Fruit fly (Drosophila melanogaster) whole organism, embryonic: Measurements from ENCODE around the gene CG6153.

Source experiments
- BEAF-32 ChIP-seq: fragments of 200-800 bp; sonication (Bioruptor generic); optimal IDR thresholded peaks from 3 replicates; lab custom pipeline; 2017; ENCODE audit warnings: missing biosample characterization, missing genetic modification characterization, mild to moderate bottlenecking, moderate library complexity, missing genetic modification reagents
- BtbVII ChIP-seq: fragments of 200-800 bp; sonication (Bioruptor generic); optimal IDR thresholded peaks from 3 replicates; lab custom pipeline; 2017; ENCODE audit warnings: missing biosample characterization, mild to moderate bottlenecking, missing genetic modification characterization
- CG10462 ChIP-seq: fragments of 200-800 bp; sonication (Bioruptor generic); optimal IDR thresholded peaks from 2 replicates; lab custom pipeline; 2016; ENCODE audit warnings: missing biosample characterization, missing genetic modification characterization
- CG10959 ChIP-seq: fragments of 200-800 bp; sonication (Bioruptor generic); IDR thresholded peaks from 2 replicates; pipeline ENCODE4 v1.3.6; 2022; ENCODE audit warnings: missing biosample characterization, missing genetic modification characterization
- CG12659 ChIP-seq: fragments of 200-800 bp; sonication (Bioruptor generic); optimal IDR thresholded peaks from 3 replicates; lab custom pipeline; 2017; ENCODE audit warnings: mild to moderate bottlenecking, missing biosample characterization, missing genetic modification reagents, missing genetic modification characterization
- CG13287 ChIP-seq: fragments of 200-800 bp; sonication (Bioruptor generic); IDR thresholded peaks from 2 replicates; pipeline ENCODE4 v1.3.6; 2022; ENCODE audit warnings: missing biosample characterization, missing genetic modification characterization; ENCODE audit not compliant: partially characterized antibody
- CG15601 ChIP-seq: fragments of 200-800 bp; sonication (Bioruptor generic); optimal IDR thresholded peaks from 3 replicates; lab custom pipeline; 2019; ENCODE audit warnings: missing biosample characterization, mild to moderate bottlenecking, missing genetic modification characterization, moderate library complexity
- CG17186 ChIP-seq: fragments of 200-800 bp; sonication (Bioruptor generic); optimal IDR thresholded peaks from 3 replicates; lab custom pipeline; 2017; ENCODE audit warnings: missing biosample characterization, missing genetic modification reagents, missing genetic modification characterization
- CG17359 ChIP-seq: fragments of 200-800 bp; sonication (Bioruptor generic); optimal IDR thresholded peaks from 3 replicates; lab custom pipeline; 2018; ENCODE audit warnings: missing biosample characterization, mild to moderate bottlenecking, missing genetic modification characterization, moderate library complexity
- CG17829 ChIP-seq: fragments of 200-800 bp; optimal IDR thresholded peaks from 2 replicates; lab custom pipeline; 2019; ENCODE audit warnings: missing biosample characterization, mild to moderate bottlenecking, missing genetic modification characterization, moderate library complexity
- CG2712 ChIP-seq: fragments of 200-800 bp; optimal IDR thresholded peaks from 3 replicates; lab custom pipeline; 2019; ENCODE audit warnings: missing biosample characterization, mild to moderate bottlenecking, missing genetic modification characterization, moderate library complexity
- CG30403 ChIP-seq: fragments of 200-800 bp; sonication (Bioruptor generic); optimal IDR thresholded peaks from 3 replicates; lab custom pipeline; 2016; ENCODE audit warnings: missing biosample characterization, missing genetic modification characterization
- CG3281 ChIP-seq: fragments of 200-800 bp; sonication (Bioruptor generic); optimal IDR thresholded peaks from 3 replicates; lab custom pipeline; 2017; ENCODE audit warnings: missing biosample characterization, mild to moderate bottlenecking, missing genetic modification characterization
- CG34422 ChIP-seq: fragments of 200-800 bp; sonication (Bioruptor generic); IDR thresholded peaks from 3 replicates; pipeline ENCODE4 v1.3.6; 2022; ENCODE audit warnings: missing biosample characterization, missing genetic modification characterization
- CG3838 ChIP-seq: fragments of 200-800 bp; sonication (Bioruptor generic); optimal IDR thresholded peaks from 3 replicates; lab custom pipeline; 2016; ENCODE audit warnings: missing biosample characterization, missing genetic modification characterization
- CG4617 ChIP-seq: fragments of 200-800 bp; sonication (Bioruptor generic); optimal IDR thresholded peaks from 3 replicates; lab custom pipeline; 2016; ENCODE audit warnings: missing biosample characterization, missing genetic modification characterization, borderline replicate concordance
- CG4730 ChIP-seq: fragments of 200-800 bp; sonication (Bioruptor generic); IDR thresholded peaks from 2 replicates; pipeline ENCODE4 v1.3.6; 2022; ENCODE audit warnings: missing biosample characterization, missing genetic modification characterization
- CG6689 ChIP-seq: fragments of 200-800 bp; sonication (Bioruptor generic); IDR thresholded peaks from 2 replicates; pipeline ENCODE4 v1.3.6; 2022; ENCODE audit warnings: missing biosample characterization, missing genetic modification characterization
- CG7987 ChIP-seq: fragments of 200-800 bp; sonication (Bioruptor generic); optimal IDR thresholded peaks from 2 replicates; lab custom pipeline; 2018; ENCODE audit warnings: missing biosample characterization, mild to moderate bottlenecking, missing genetic modification characterization, moderate library complexity
- CG8478 ChIP-seq: fragments of >200 bp; optimal IDR thresholded peaks from 2 replicates; lab custom pipeline; 2018
- Chrac-16 ChIP-seq: fragments of 200-800 bp; sonication (Bioruptor generic); optimal IDR thresholded peaks from 3 replicates; lab custom pipeline; 2016; ENCODE audit warnings: missing biosample characterization, missing genetic modification characterization
- Dek ChIP-seq: fragments of 200-800 bp; sonication (Bioruptor generic); optimal IDR thresholded peaks from 3 replicates; lab custom pipeline; 2019; ENCODE audit warnings: missing biosample characterization, mild to moderate bottlenecking, missing genetic modification characterization, moderate library complexity
- Dip3 ChIP-seq: fragments of 200-800 bp; sonication (Bioruptor generic); optimal IDR thresholded peaks from 3 replicates; lab custom pipeline; 2016; ENCODE audit warnings: missing biosample characterization, missing genetic modification characterization
- Dll ChIP-seq: fragments of 200-800 bp; sonication (Bioruptor generic); IDR thresholded peaks from 4 replicates; pipeline ENCODE4 v1.3.6; 2022; ENCODE audit warnings: missing biosample characterization, missing genetic modification characterization; ENCODE audit not compliant: partially characterized antibody
- Ets97D ChIP-seq: fragments of 200-800 bp; sonication (Bioruptor generic); optimal IDR thresholded peaks from 3 replicates; lab custom pipeline; 2016; ENCODE audit warnings: missing biosample characterization, missing genetic modification characterization
- Hand ChIP-seq: fragments of 200-800 bp; sonication (Bioruptor generic); optimal IDR thresholded peaks from 2 replicates; lab custom pipeline; 2017; ENCODE audit warnings: mild to moderate bottlenecking, missing biosample characterization, missing genetic modification reagents, missing genetic modification characterization
- HmgZ ChIP-seq: fragments of 200-800 bp; sonication (Bioruptor generic); optimal IDR thresholded peaks from 2 replicates; lab custom pipeline; 2018; ENCODE audit warnings: missing biosample characterization, mild to moderate bottlenecking, missing genetic modification characterization
- Hr3 ChIP-seq: fragments of 200-800 bp; sonication (Bioruptor generic); optimal IDR thresholded peaks from 3 replicates; lab custom pipeline; 2016; ENCODE audit warnings: missing biosample characterization, missing genetic modification characterization
- MBD-R2 ChIP-seq: fragments of 200-800 bp; sonication (Bioruptor generic); IDR thresholded peaks from 2 replicates; pipeline ENCODE4 v1.3.6; 2022; ENCODE audit warnings: missing biosample characterization, missing genetic modification characterization
- MESR4 ChIP-seq: fragments of 200-800 bp; sonication (Bioruptor generic); optimal IDR thresholded peaks from 2 replicates; lab custom pipeline; 2018; ENCODE audit warnings: missing biosample characterization, mild to moderate bottlenecking, missing genetic modification characterization, moderate library complexity
- Nf-YC ChIP-seq: fragments of 200-800 bp; optimal IDR thresholded peaks from 3 replicates; lab custom pipeline; 2019; ENCODE audit warnings: missing biosample characterization, mild to moderate bottlenecking, missing genetic modification characterization, moderate library complexity
- NfI ChIP-seq: fragments of 200-800 bp; sonication (Bioruptor generic); optimal IDR thresholded peaks from 3 replicates; lab custom pipeline; 2018; ENCODE audit warnings: missing biosample characterization, mild to moderate bottlenecking, missing genetic modification characterization, moderate library complexity
- Poxn ChIP-seq: fragments of 200-800 bp; sonication (Bioruptor generic); IDR thresholded peaks from 2 replicates; pipeline ENCODE4 v1.3.6; 2022; ENCODE audit warnings: missing biosample characterization, missing genetic modification characterization
- Sin3A ChIP-seq: fragments of >200 bp; optimal IDR thresholded peaks from 2 replicates; lab custom pipeline; 2018
- crol ChIP-seq: fragments of 200-800 bp; sonication (Bioruptor generic); IDR thresholded peaks from 2 replicates; pipeline ENCODE4 v1.3.6; 2022; ENCODE audit warnings: missing biosample characterization, missing genetic modification characterization
- fd64A ChIP-seq: fragments of 200-800 bp; sonication (Bioruptor generic); optimal IDR thresholded peaks from 3 replicates; lab custom pipeline; 2018; ENCODE audit warnings: missing biosample characterization, mild to moderate bottlenecking, missing genetic modification characterization
- fd96Cb ChIP-seq: fragments of 200-800 bp; sonication (Bioruptor generic); optimal IDR thresholded peaks from 2 replicates; lab custom pipeline; 2018; ENCODE audit warnings: missing biosample characterization, mild to moderate bottlenecking, missing genetic modification characterization, moderate library complexity
- gfzf ChIP-seq: fragments of 200-800 bp; sonication (Bioruptor generic); optimal IDR thresholded peaks from 2 replicates; lab custom pipeline; 2016; ENCODE audit warnings: missing biosample characterization, mild to moderate bottlenecking, missing genetic modification characterization, moderate library complexity
- grn ChIP-seq: fragments of 200-800 bp; sonication (Bioruptor generic); optimal IDR thresholded peaks from 3 replicates; lab custom pipeline; 2017; ENCODE audit warnings: missing biosample characterization, missing genetic modification characterization
- knrl ChIP-seq: fragments of 200-800 bp; sonication (Bioruptor generic); IDR thresholded peaks from 3 replicates; pipeline ENCODE4 v1.3.6; 2022; ENCODE audit warnings: missing biosample characterization, missing genetic modification characterization; ENCODE audit not compliant: partially characterized antibody
- lilli ChIP-seq: fragments of 200-800 bp; sonication (Bioruptor generic); optimal IDR thresholded peaks from 3 replicates; lab custom pipeline; 2016; ENCODE audit warnings: missing biosample characterization, missing genetic modification characterization
- luna ChIP-seq: fragments of 200-800 bp; sonication (Bioruptor generic); optimal IDR thresholded peaks from 2 replicates; lab custom pipeline; 2016; ENCODE audit warnings: missing biosample characterization, missing genetic modification characterization
- mam ChIP-seq: fragments of 200-800 bp; sonication (Bioruptor generic); optimal IDR thresholded peaks from 3 replicates; lab custom pipeline; 2016; ENCODE audit warnings: missing biosample characterization, missing genetic modification characterization
- mld ChIP-seq: fragments of 200-800 bp; sonication (Bioruptor generic); IDR thresholded peaks from 3 replicates; pipeline ENCODE4 v1.3.6; 2022; ENCODE audit warnings: missing biosample characterization, missing genetic modification characterization; ENCODE audit not compliant: partially characterized antibody
- nom ChIP-seq: fragments of 200-800 bp; sonication (Bioruptor generic); optimal IDR thresholded peaks from 2 replicates; lab custom pipeline; 2017; ENCODE audit warnings: missing biosample characterization, missing genetic modification characterization, mild to moderate bottlenecking, moderate library complexity, missing genetic modification reagents
- onecut ChIP-seq: fragments of 200-800 bp; sonication (Bioruptor generic); IDR thresholded peaks from 2 replicates; pipeline ENCODE4 v1.3.6; 2022; ENCODE audit warnings: missing biosample characterization, missing genetic modification characterization
- phol ChIP-seq: fragments of 200-800 bp; sonication (Bioruptor generic); optimal IDR thresholded peaks from 3 replicates; lab custom pipeline; 2018; ENCODE audit warnings: missing biosample characterization, mild to moderate bottlenecking, missing genetic modification characterization, moderate library complexity
- row ChIP-seq: fragments of 200-800 bp; sonication (Bioruptor generic); IDR thresholded peaks from 3 replicates; pipeline ENCODE4 v1.3.6; 2022; ENCODE audit warnings: missing biosample characterization, missing genetic modification characterization
- stwl ChIP-seq: fragments of 200-800 bp; sonication (Bioruptor generic); optimal IDR thresholded peaks from 3 replicates; lab custom pipeline; 2018; ENCODE audit warnings: missing biosample characterization, mild to moderate bottlenecking, missing genetic modification characterization, moderate library complexity
- vvl ChIP-seq: fragments of 200-800 bp; sonication (Bioruptor generic); IDR thresholded peaks from 2 replicates; pipeline ENCODE4 v1.3.6; 2022; ENCODE audit warnings: missing biosample characterization, missing genetic modification characterization
- zen ChIP-seq: fragments of 200-800 bp; sonication (Bioruptor generic); optimal IDR thresholded peaks from 3 replicates; lab custom pipeline; 2018; ENCODE audit warnings: missing biosample characterization, mild to moderate bottlenecking, missing genetic modification characterization, moderate library complexity

The CG6153 gene

dm6 chr2L:12712255-12712654 lies 19.5 kb downstream of the CG6153 start:
- TF ChIP-seq lilli (GFP tag; lab: Kevin White, UChicago) (peak; percentile 27), luna (GFP tag; lab: Kevin White, UChicago) (no peak), HmgZ (tag; lab: Kevin White, UChicago) (peak; percentile 26), fd96Cb (tag; lab: Kevin White, UChicago) (no peak), CG6689 (GFP tag; lab: Robert Waterston, UW) (no peak), Chrac-16 (GFP tag; lab: Kevin White, UChicago) (peak; percentile 2), CG13287 (peak; percentile 30; the same call in 1 of the 2 replicates), Dip3 (GFP tag; lab: Kevin White, UChicago) (no peak), row (GFP tag; lab: Robert Waterston, UW) (peak; percentile 40; the same call in 1 of the 3 replicates), Sin3A (peak; percentile 33), NfI (peak; percentile 3), gfzf (GFP tag; lab: Kevin White, UChicago) (peak; percentile 68), Nf-YC (tag; lab: Kevin White, UChicago) (no peak), CG17359 (no peak), nom (GFP tag; lab: Kevin White, UChicago) (no peak), Ets97D (GFP tag; lab: Kevin White, UChicago) (peak; percentile 26), Poxn (GFP tag; lab: Robert Waterston, UW) (no peak), Dll (GFP tag; lab: Robert Waterston, UW) (0 out of 4 replicates have a peak, but pooled peaks have one; percentile 48), fd64A (GFP tag; lab: Kevin White, UChicago) (no peak), onecut (GFP tag; lab: Robert Waterston, UW) (no peak), CG34422 (GFP tag; lab: Robert Waterston, UW) (peak; percentile 61; the same call in 1 of the 3 replicates), zen (peak; percentile 10), CG3838 (no peak), MESR4 (GFP tag; lab: Kevin White, UChicago) (peak; percentile 83), CG10462 (GFP tag; lab: Kevin White, UChicago) (no peak), CG30403 (GFP tag; lab: Kevin White, UChicago) (peak; percentile 9), phol (peak; percentile 52), CG12659 (GFP tag; lab: Kevin White, UChicago) (peak; percentile 54), vvl (GFP tag; lab: Robert Waterston, UW) (peak; percentile 47), MBD-R2 (GFP tag; lab: Robert Waterston, UW) (peak; percentile 84), CG8478 (lab: Kevin White, UChicago) (no peak), Hr3 (GFP tag; lab: Kevin White, UChicago) (no peak), CG2712 (tag; lab: Kevin White, UChicago) (peak; percentile 48), BEAF-32 (GFP tag; lab: Kevin White, UChicago) (peak; percentile 33), Hand (GFP tag; lab: Kevin White, UChicago) (no peak), CG4617 (GFP tag; lab: Kevin White, UChicago) (peak; percentile 73), knrl (GFP tag; lab: Robert Waterston, UW) (0 out of 3 replicates have a peak, but pooled peaks have one; percentile 3), CG10959 (GFP tag; lab: Robert Waterston, UW) (no peak), CG3281 (GFP tag; lab: Kevin White, UChicago) (peak; percentile 82), grn (GFP tag; lab: Kevin White, UChicago) (no peak), stwl (tag; lab: Kevin White, UChicago) (peak; percentile 84), CG7987 (GFP tag; lab: Kevin White, UChicago) (no peak), mld (no peak), Dek (tag; lab: Kevin White, UChicago) (no peak), mam (GFP tag; lab: Kevin White, UChicago) (peak; percentile 6), BtbVII (GFP tag; lab: Kevin White, UChicago) (no peak), CG17829 (tag; lab: Kevin White, UChicago) (peak; percentile 52), CG4730 (no peak), CG17186 (GFP tag; lab: Kevin White, UChicago) (no peak), crol (GFP tag; lab: Robert Waterston, UW) (peak; percentile 32; the same call in 1 of the 2 replicates), CG15601 (tag; lab: Kevin White, UChicago) (no peak)
